Worm (Caenorhabditis elegans): ENCODE data around the gene F54B11.10.

DNA sequence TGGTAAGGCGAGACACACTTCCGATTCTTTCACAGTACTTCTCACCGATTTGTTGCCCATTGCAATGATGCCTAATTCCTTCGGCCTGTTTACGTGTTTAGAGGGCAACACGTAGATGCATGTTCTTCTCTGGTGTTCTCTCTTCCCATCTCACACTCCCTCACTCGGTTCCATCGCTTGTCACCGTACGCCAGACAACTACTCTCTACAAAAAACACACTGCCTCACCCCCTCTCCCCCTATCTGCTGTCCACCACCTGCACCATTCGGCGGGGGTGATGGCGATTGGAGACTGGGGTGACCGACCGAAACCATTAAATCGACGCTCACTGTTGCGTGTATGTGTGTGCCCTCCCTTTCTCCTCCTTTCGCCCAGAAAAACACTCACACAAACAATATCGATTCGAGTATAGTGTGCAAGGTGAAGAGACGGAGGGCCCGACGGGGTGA, 2.0 kb downstream of the F54B11.10 start:
- TF ChIP-seq unc-62 (GFP tag; optimal IDR thresholded peaks at IDR 0.05) (no peak), F13H6.1 (tag; optimal IDR thresholded peaks at IDR 0.05) (peak; percentile 65), nhr-11 (tag; optimal IDR thresholded peaks at IDR 0.05) (no peak), egl-27 (tag; optimal IDR thresholded peaks at IDR 0.05) (no peak), aly-2 (tag; optimal IDR thresholded peaks at IDR 0.05) (no peak), skn-1 (tag; optimal IDR thresholded peaks at IDR 0.05) (no peak), blmp-1 (tag; optimal IDR thresholded peaks at IDR 0.05; ENCODE audit: insufficient read depth) (no peak), ztf-4 (tag; optimal IDR thresholded peaks at IDR 0.05) (no peak), R02D3.7 (tag; optimal IDR thresholded peaks at IDR 0.05) (no peak), lin-13 (GFP tag; optimal IDR thresholded peaks at IDR 0.05) (no peak), elt-1 (tag; optimal IDR thresholded peaks at IDR 0.05) (no peak), ZK546.5 (tag; optimal IDR thresholded peaks at IDR 0.05) (no peak), fos-1 (tag; optimal IDR thresholded peaks at IDR 0.05) (peak; percentile 40)

Data from whole organism, L2 larva.